Worm (Caenorhabditis elegans) whole organism, young adult: ENCODE data around the gene sdz-4.

Experiments
- F57A8.1 ChIP-seq: fragments of 200-800 bp; sonication (Bioruptor generic); optimal IDR thresholded peaks from 2 replicates; lab custom pipeline; 2018; ENCODE audit warnings: mild to moderate bottlenecking, missing genetic modification characterization, moderate library complexity, missing compliant biosample characterization
- ama-1 ChIP-seq, 3 experiments: fragments of 150-350 bp in 1 of 3; sonication (generic microtip) in 2 of 3; optimal IDR thresholded peaks; 2 replicates each; lab custom pipeline; 2014 to 2018; ENCODE audit warnings: missing biosample characterization in 2 of 3, missing genetic modification characterization in 2 of 3, missing genetic modification reagents in 2 of 3
- die-1 ChIP-seq: sonication (generic microtip); optimal IDR thresholded peaks from 2 replicates; lab custom pipeline; 2016; ENCODE audit warnings: missing genotype, mild to moderate bottlenecking, missing genetic modification characterization, missing compliant biosample characterization
- gei-17 ChIP-seq: fragments of 200-800 bp; sonication (Bioruptor generic); optimal IDR thresholded peaks from 2 replicates; lab custom pipeline; 2018; ENCODE audit warnings: mild to moderate bottlenecking, missing genetic modification characterization, missing compliant biosample characterization
- hlh-12 ChIP-seq: sonication (generic microtip); optimal IDR thresholded peaks from 2 replicates; lab custom pipeline; 2016; ENCODE audit warnings: missing genetic modification characterization, missing compliant biosample characterization
- mel-28 ChIP-seq: sonication (generic microtip); optimal IDR thresholded peaks from 2 replicates; lab custom pipeline; 2016; ENCODE audit warnings: borderline replicate concordance, mild to moderate bottlenecking, missing genetic modification characterization, missing compliant biosample characterization
- mxl-1 ChIP-seq: sonication (generic microtip); optimal IDR thresholded peaks from 2 replicates; lab custom pipeline; 2016; ENCODE audit warnings: missing genetic modification characterization, missing compliant biosample characterization
- nhr-90 ChIP-seq: sonication (generic microtip); optimal IDR thresholded peaks from 2 replicates; lab custom pipeline; 2016; ENCODE audit warnings: missing genotype, mild to moderate bottlenecking, missing genetic modification characterization, missing compliant biosample characterization
- pha-4 ChIP-seq: fragments of 150-350 bp; sonication (generic microtip); optimal IDR thresholded peaks from 2 replicates; lab custom pipeline; 2014; ENCODE audit warnings: missing biosample characterization, missing genetic modification reagents, missing genetic modification characterization
- snpc-1.3 ChIP-seq: sonication (generic microtip); optimal IDR thresholded peaks from 2 replicates; lab custom pipeline; 2017; ENCODE audit warnings: missing genetic modification characterization, mild to moderate bottlenecking, missing compliant biosample characterization, antibody characterized with exemption, moderate library complexity, missing genotype, missing genetic modification reagents; ENCODE audit not compliant: insufficient read depth
- unc-62 ChIP-seq: fragments of 150-350 bp; optimal IDR thresholded peaks from 2 replicates; lab custom pipeline; 2014; ENCODE audit warnings: missing biosample characterization, missing genetic modification reagents, missing genetic modification characterization
- zim-3 ChIP-seq: sonication (generic microtip); optimal IDR thresholded peaks from 2 replicates; lab custom pipeline; 2017; ENCODE audit warnings: mild to moderate bottlenecking, missing genetic modification characterization, moderate library complexity, missing compliant biosample characterization
- ztf-26 ChIP-seq: sonication (generic microtip); optimal IDR thresholded peaks from 2 replicates; lab custom pipeline; 2017; ENCODE audit warnings: missing genetic modification characterization, missing compliant biosample characterization

DNA sequence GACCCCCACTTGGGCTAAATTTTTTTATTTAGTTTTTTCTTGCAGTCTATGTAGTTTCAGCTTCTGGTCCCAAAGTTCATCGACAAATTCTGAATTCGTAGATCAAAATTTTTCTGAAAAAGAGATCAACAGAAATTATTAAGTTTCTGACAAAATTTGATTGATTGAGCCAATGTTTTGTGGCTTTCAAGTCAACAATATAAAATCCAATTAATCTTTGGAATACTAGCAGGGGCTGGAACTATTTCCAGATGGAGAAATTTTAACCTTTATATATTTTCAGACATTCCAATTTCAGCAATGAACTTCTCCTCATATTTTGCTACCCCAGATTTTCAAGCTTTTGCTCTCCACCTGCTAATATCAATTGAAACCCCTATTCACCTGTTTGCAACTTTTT, 24.1 kb downstream of the sdz-4 start, which contains the start of gene srh-274:
- no peak for TF ChIP-seq ztf-26
- no peak for TF ChIP-seq unc-62 (GFP tag; lab: Kevin White, UChicago)
- no peak for TF ChIP-seq gei-17 (GFP tag; lab: Kevin White, UChicago)
- no peak for TF ChIP-seq ama-1 (optimal IDR thresholded peaks at IDR 0.05; lab: Kevin White, UChicago)
- TF ChIP-seq ama-1 (GFP tag; optimal IDR thresholded peaks at IDR 0.05; lab: Kevin White, UChicago): no peak
- no peak for TF ChIP-seq die-1 (tag; lab: Kevin White, UChicago)
- no peak for TF ChIP-seq pha-4
- no peak for TF ChIP-seq zim-3 (tag; lab: Kevin White, UChicago)
- TF ChIP-seq hlh-12: no peak
- no peak for TF ChIP-seq snpc-1.3 (tag; lab: Kevin White, UChicago)
- no peak for TF ChIP-seq mxl-1 (tag; lab: Kevin White, UChicago)
- no peak for TF ChIP-seq nhr-90 (tag; lab: Kevin White, UChicago)
- no peak for TF ChIP-seq mel-28 (tag; lab: Kevin White, UChicago)
- TF ChIP-seq F57A8.1: no peak
